Fruit fly (Drosophila melanogaster): Measurements from ENCODE around the gene CG31517.

Gene CG31517

dm6 chr3R:13958582-13958981, 10.4 kb downstream of the CG31517 start, which contains the start of gene Ipp:
Gene Ipp (plus strand): TSS chr3R:13958789.
- 0 out of 3 replicates have a peak, but pooled peaks have one; percentile 10 for TF ChIP-seq eg (GFP tag; IDR thresholded peaks at IDR 0.05)
- no peak for TF ChIP-seq Hr38 (GFP tag; optimal IDR thresholded peaks at IDR 0.05)
- TF ChIP-seq Smox (GFP tag; optimal IDR thresholded peaks at IDR 0.05): no peak
- no peak for TF ChIP-seq dsx (GFP tag; optimal IDR thresholded peaks at IDR 0.05; ENCODE audit: poor library complexity, severe bottlenecking)
- no peak for TF ChIP-seq Gug (GFP tag; IDR thresholded peaks at IDR 0.05)
- TF ChIP-seq CG34406 (GFP tag; optimal IDR thresholded peaks at IDR 0.05): no peak
- TF ChIP-seq CG16779 (tag; optimal IDR thresholded peaks at IDR 0.05): no peak

dm6 chr3R:13964074-13964473, 15.9 kb downstream of the CG31517 start, which contains the start of gene Kots:
Gene Kots (minus strand): TSS chr3R:13964174.
- TF ChIP-seq CG6792 (GFP tag; optimal IDR thresholded peaks at IDR 0.05) (no peak), Met (GFP tag; optimal IDR thresholded peaks at IDR 0.05) (no peak), fd85E (GFP tag; optimal IDR thresholded peaks at IDR 0.05) (no peak), acj6 (GFP tag; optimal IDR thresholded peaks at IDR 0.05) (no peak), CG6163 (GFP tag; IDR thresholded peaks at IDR 0.05) (no peak), CG11294 (GFP tag; IDR thresholded peaks at IDR 0.05) (no peak), lz (GFP tag; optimal IDR thresholded peaks at IDR 0.05) (no peak), CG6808 (GFP tag; optimal IDR thresholded peaks at IDR 0.05) (no peak)

dm6 chr3R:13964513-13964975, 16.3 kb downstream of the CG31517 start, which contains the start of gene Orc2:
Gene Orc2 (plus strand): TSS chr3R:13964885.
- TF ChIP-seq eg (GFP tag; IDR thresholded peaks at IDR 0.05) (no peak), Eip78C (GFP tag) (peak; percentile 55), esn (GFP tag; optimal IDR thresholded peaks at IDR 0.05) (peak; percentile 13)

- TF ChIP-seq svp (GFP tag) (no peak), CG32006 (GFP tag; optimal IDR thresholded peaks at IDR 0.05) (no peak), CG9139 (GFP tag; optimal IDR thresholded peaks at IDR 0.05) (no peak), CG4318 (GFP tag; optimal IDR thresholded peaks at IDR 0.05) (peak; percentile 7), topi (GFP tag; optimal IDR thresholded peaks at IDR 0.05) (no peak), acj6 (GFP tag; optimal IDR thresholded peaks at IDR 0.05) (no peak), CG11762 (GFP tag; optimal IDR thresholded peaks at IDR 0.05; ENCODE audit: insufficient read depth) (no peak), Eip78C (GFP tag) (peak; percentile 64), Gug (GFP tag; IDR thresholded peaks at IDR 0.05) (no peak), CG8119 (GFP tag; IDR thresholded peaks at IDR 0.05) (0 out of 3 replicates have a peak, but pooled peaks have one; percentile 31), Smox (GFP tag; optimal IDR thresholded peaks at IDR 0.05) (no peak), CG8319 (GFP tag; optimal IDR thresholded peaks at IDR 0.05) (no peak), CG8632 (GFP tag; optimal IDR thresholded peaks at IDR 0.05) (peak; percentile 25), ss (GFP tag; optimal IDR thresholded peaks at IDR 0.05) (no peak), CG10631 (GFP tag; optimal IDR thresholded peaks at IDR 0.05) (peak; percentile 12), CG16779 (tag; optimal IDR thresholded peaks at IDR 0.05) (no peak), eg (GFP tag; IDR thresholded peaks at IDR 0.05) (0 out of 3 replicates have a peak, but pooled peaks have one; percentile 19), esn (GFP tag; optimal IDR thresholded peaks at IDR 0.05) (peak; percentile 4), Ets21C (GFP tag; optimal IDR thresholded peaks at IDR 0.05) (no peak), CG7368 (GFP tag; optimal IDR thresholded peaks at IDR 0.05) (no peak), achi (GFP tag; optimal IDR thresholded peaks at IDR 0.05) (peak; percentile 17), fd85E (GFP tag; optimal IDR thresholded peaks at IDR 0.05) (no peak), CG6808 (GFP tag; optimal IDR thresholded peaks at IDR 0.05) (no peak), CG6854 (GFP tag; optimal IDR thresholded peaks at IDR 0.05) (no peak), CG15336 (GFP tag; IDR thresholded peaks at IDR 0.05) (0 out of 2 replicates have a peak, but pooled peaks have one; percentile 29), Hr4 (GFP tag; optimal IDR thresholded peaks at IDR 0.05) (no peak)
Measured at dm6 chr3R:13971728-13972448, 23.7 kb downstream of the CG31517 start.

All from whole organism, prepupa.